Fruit fly (Drosophila melanogaster) whole organism, embryonic: ENCODE data around the gene CG43999.

ENCODE experiments used
- ATbp ChIP-seq: fragments of 200-800 bp; sonication (Bioruptor generic); optimal IDR thresholded peaks from 2 replicates; lab custom pipeline; 2017; ENCODE audit warnings: missing biosample characterization, mild to moderate bottlenecking, missing genetic modification characterization, missing genetic modification reagents
- Awh ChIP-seq: fragments of 200-800 bp; sonication (Bioruptor generic); IDR thresholded peaks from 2 replicates; pipeline ENCODE4, ENCODE4 v1.3.6; 2022; ENCODE audit warnings: missing biosample characterization, missing genetic modification characterization
- B-H2 ChIP-seq: fragments of 200-800 bp; sonication (Bioruptor generic); optimal IDR thresholded peaks from 2 replicates; lab custom pipeline; 2018; ENCODE audit warnings: missing biosample characterization, mild to moderate bottlenecking, missing genetic modification characterization
- Bgb ChIP-seq: fragments of 200-800 bp; sonication (Bioruptor generic); IDR thresholded peaks from 2 replicates; pipeline ENCODE4 v1.3.6; 2022; ENCODE audit warnings: missing biosample characterization, missing genetic modification characterization; ENCODE audit not compliant: partially characterized antibody
- CG10274 ChIP-seq: fragments of 200-800 bp; sonication (Bioruptor generic); optimal IDR thresholded peaks from 3 replicates; lab custom pipeline; 2017; ENCODE audit warnings: missing biosample characterization, mild to moderate bottlenecking, missing genetic modification characterization
- CG10565 ChIP-seq: fragments of 200-800 bp; sonication (Bioruptor generic); optimal IDR thresholded peaks from 3 replicates; lab custom pipeline; 2016; ENCODE audit warnings: missing biosample characterization, mild to moderate bottlenecking, missing genetic modification characterization
- CG11696 ChIP-seq: fragments of 200-800 bp; sonication (Bioruptor generic); IDR thresholded peaks from 2 replicates; pipeline ENCODE4 v1.3.6; 2022; ENCODE audit warnings: missing biosample characterization, missing genetic modification characterization
- CG12391 ChIP-seq: fragments of 200-800 bp; sonication (Bioruptor generic); optimal IDR thresholded peaks from 3 replicates; lab custom pipeline; 2018; ENCODE audit warnings: missing biosample characterization, mild to moderate bottlenecking, missing genetic modification characterization, moderate library complexity
- CG13123 ChIP-seq: fragments of 200-800 bp; sonication (Bioruptor generic); optimal IDR thresholded peaks from 2 replicates; lab custom pipeline; 2016; ENCODE audit warnings: missing biosample characterization, missing genetic modification characterization
- CG14710 ChIP-seq: fragments of 200-800 bp; sonication (Bioruptor generic); optimal IDR thresholded peaks from 3 replicates; lab custom pipeline; 2019; ENCODE audit warnings: missing biosample characterization, mild to moderate bottlenecking, missing genetic modification characterization, moderate library complexity
- CG15696 ChIP-seq: fragments of 200-800 bp; sonication (Bioruptor generic); optimal IDR thresholded peaks from 2 replicates; lab custom pipeline; 2019; ENCODE audit warnings: missing biosample characterization, mild to moderate bottlenecking, missing genetic modification characterization, moderate library complexity
- CG1602 ChIP-seq: fragments of 200-800 bp; sonication (Bioruptor generic); optimal IDR thresholded peaks from 3 replicates; lab custom pipeline; 2016; ENCODE audit warnings: missing biosample characterization, missing genetic modification characterization
- CG1647 ChIP-seq: fragments of 200-800 bp; sonication (Bioruptor generic); optimal IDR thresholded peaks from 3 replicates; lab custom pipeline; 2016; ENCODE audit warnings: missing biosample characterization, missing genetic modification characterization
- CG18011 ChIP-seq: fragments of 200-800 bp; sonication (Bioruptor generic); optimal IDR thresholded peaks from 2 replicates; lab custom pipeline; 2017; ENCODE audit warnings: missing biosample characterization, missing genetic modification characterization, mild to moderate bottlenecking, moderate library complexity, missing genotype
- CG2116 ChIP-seq: fragments of 200-800 bp; sonication (Bioruptor generic); optimal IDR thresholded peaks from 3 replicates; lab custom pipeline; 2018; ENCODE audit warnings: missing biosample characterization, mild to moderate bottlenecking, missing genetic modification characterization
- CG2678 ChIP-seq: fragments of 200-800 bp; sonication (Bioruptor generic); optimal IDR thresholded peaks from 3 replicates; lab custom pipeline; 2019; ENCODE audit warnings: missing biosample characterization, mild to moderate bottlenecking, missing genetic modification characterization, moderate library complexity
- CG31365 ChIP-seq: fragments of 200-800 bp; sonication (Bioruptor generic); optimal IDR thresholded peaks from 2 replicates; lab custom pipeline; 2018; ENCODE audit warnings: missing biosample characterization, mild to moderate bottlenecking, missing genetic modification characterization
- CG3163 ChIP-seq: fragments of 200-800 bp; sonication (Bioruptor generic); optimal IDR thresholded peaks from 3 replicates; lab custom pipeline; 2016; ENCODE audit warnings: missing biosample characterization, missing genetic modification characterization
- CG4282 ChIP-seq: fragments of 200-800 bp; sonication (Bioruptor generic); optimal IDR thresholded peaks from 2 replicates; lab custom pipeline; 2016; ENCODE audit warnings: missing biosample characterization, missing genetic modification characterization
- CG4707 ChIP-seq: fragments of 200-800 bp; sonication (Bioruptor generic); optimal IDR thresholded peaks from 2 replicates; lab custom pipeline; 2018; ENCODE audit warnings: missing biosample characterization, mild to moderate bottlenecking, missing genetic modification characterization, moderate library complexity
- CG8281 ChIP-seq: fragments of 200-800 bp; sonication (Bioruptor generic); optimal IDR thresholded peaks from 2 replicates; lab custom pipeline; 2018; ENCODE audit warnings: missing biosample characterization, mild to moderate bottlenecking, missing genetic modification characterization, moderate library complexity
- CG9215 ChIP-seq: fragments of 200-800 bp; sonication (Bioruptor generic); IDR thresholded peaks from 2 replicates; pipeline ENCODE4 v1.3.6; 2022; ENCODE audit warnings: missing biosample characterization, missing genetic modification characterization
- CkIIα-i1 ChIP-seq: fragments of 200-800 bp; sonication (Bioruptor generic); IDR thresholded peaks from 2 replicates; pipeline ENCODE4 v1.3.6; 2022; ENCODE audit warnings: missing biosample characterization, missing genetic modification characterization
- Dbx ChIP-seq: fragments of 200-800 bp; sonication (Bioruptor generic); IDR thresholded peaks from 3 replicates; pipeline ENCODE4 v1.3.6; 2022; ENCODE audit warnings: missing biosample characterization, missing genetic modification characterization
- E2f2 ChIP-seq: fragments of 200-800 bp; sonication (Bioruptor generic); IDR thresholded peaks from 2 replicates; pipeline ENCODE4 v1.3.6; 2022; ENCODE audit warnings: missing biosample characterization, missing genetic modification characterization
- ERR ChIP-seq: fragments of 200-800 bp; sonication (Bioruptor generic); optimal IDR thresholded peaks from 2 replicates; lab custom pipeline; 2016; ENCODE audit warnings: missing biosample characterization, missing genetic modification characterization
- Elba2 ChIP-seq: fragments of 200-800 bp; sonication (Bioruptor generic); optimal IDR thresholded peaks from 3 replicates; lab custom pipeline; 2016; ENCODE audit warnings: missing biosample characterization, missing genetic modification characterization
- H15 ChIP-seq: fragments of 200-800 bp; sonication (Bioruptor generic); IDR thresholded peaks from 3 replicates; pipeline ENCODE4 v1.3.6; 2022; ENCODE audit warnings: missing biosample characterization, missing genetic modification characterization
- MESR4 ChIP-seq: fragments of 200-800 bp; sonication (Bioruptor generic); optimal IDR thresholded peaks from 2 replicates; lab custom pipeline; 2018; ENCODE audit warnings: missing biosample characterization, mild to moderate bottlenecking, missing genetic modification characterization, moderate library complexity
- NC2β ChIP-seq: fragments of 200-800 bp; sonication (Bioruptor generic); optimal IDR thresholded peaks from 2 replicates; lab custom pipeline; 2016; ENCODE audit warnings: missing biosample characterization, missing genetic modification characterization
- NFAT ChIP-seq: fragments of 200-800 bp; sonication (Bioruptor generic); IDR thresholded peaks from 2 replicates; pipeline ENCODE4 v1.3.6; 2022; ENCODE audit warnings: missing biosample characterization, missing genetic modification characterization
- NfI ChIP-seq: fragments of 200-800 bp; sonication (Bioruptor generic); optimal IDR thresholded peaks from 3 replicates; lab custom pipeline; 2018; ENCODE audit warnings: missing biosample characterization, mild to moderate bottlenecking, missing genetic modification characterization, moderate library complexity
- Pdp1 ChIP-seq, 2 experiments: fragments of 200-800 bp; sonication (Bioruptor generic); optimal IDR thresholded peaks; 3 replicates each; lab custom pipeline; 2016; ENCODE audit warnings: missing biosample characterization in 2 of 2, missing genetic modification characterization in 2 of 2, mild to moderate bottlenecking in 1 of 2, moderate library complexity in 1 of 2
- Tbp ChIP-seq: fragments of >200 bp; optimal IDR thresholded peaks from 2 replicates; lab custom pipeline; 2018; ENCODE audit warnings: missing biosample characterization, missing genetic modification characterization
- abd-A ChIP-seq: fragments of 200-800 bp; sonication (Bioruptor generic); optimal IDR thresholded peaks from 3 replicates; lab custom pipeline; 2019; ENCODE audit warnings: missing biosample characterization, mild to moderate bottlenecking, missing genetic modification characterization, moderate library complexity
- ac ChIP-seq: fragments of 200-800 bp; sonication (Bioruptor generic); optimal IDR thresholded peaks from 3 replicates; lab custom pipeline; 2017; ENCODE audit warnings: missing biosample characterization, mild to moderate bottlenecking, missing genetic modification characterization
- croc ChIP-seq: fragments of 200-800 bp; sonication (Bioruptor generic); conservative IDR thresholded peaks from 3 replicates; pipeline ENCODE4 v1.3.6; 2022; ENCODE audit warnings: missing biosample characterization, missing genetic modification characterization
- crol ChIP-seq: fragments of 200-800 bp; sonication (Bioruptor generic); IDR thresholded peaks from 2 replicates; pipeline ENCODE4 v1.3.6; 2022; ENCODE audit warnings: missing biosample characterization, missing genetic modification characterization
- dm ChIP-seq: fragments of 200-800 bp; sonication (Bioruptor generic); optimal IDR thresholded peaks from 3 replicates; lab custom pipeline; 2016; ENCODE audit warnings: missing biosample characterization, missing genetic modification characterization
- gsb ChIP-seq: fragments of 200-800 bp; sonication (Bioruptor generic); IDR thresholded peaks from 2 replicates; pipeline ENCODE4 v1.3.6; 2022; ENCODE audit warnings: missing biosample characterization, missing genetic modification characterization
- inv ChIP-seq: fragments of 200-800 bp; sonication (Bioruptor generic); IDR thresholded peaks from 2 replicates; pipeline ENCODE4 v1.3.6; 2022; ENCODE audit warnings: missing biosample characterization, missing genetic modification characterization; ENCODE audit not compliant: partially characterized antibody
- lola ChIP-seq, 3 experiments: fragments of >200 bp in 2 of 3; fragments of 200-800 bp in 1 of 3; sonication (Bioruptor generic) in 1 of 3; optimal IDR thresholded peaks; 2 replicates each; lab custom pipeline; 2017 to 2019; ENCODE audit warnings: missing biosample characterization in 3 of 3, missing genetic modification characterization in 3 of 3, mild to moderate bottlenecking in 1 of 3, moderate library complexity in 1 of 3
- mam ChIP-seq: fragments of 200-800 bp; sonication (Bioruptor generic); optimal IDR thresholded peaks from 3 replicates; lab custom pipeline; 2016; ENCODE audit warnings: missing biosample characterization, missing genetic modification characterization
- nau ChIP-seq: fragments of 200-800 bp; sonication (Bioruptor generic); optimal IDR thresholded peaks from 3 replicates; lab custom pipeline; 2017; ENCODE audit warnings: missing biosample characterization, mild to moderate bottlenecking, missing genetic modification characterization, missing genetic modification reagents
- pita ChIP-seq: fragments of 200-800 bp; sonication (Bioruptor generic); optimal IDR thresholded peaks from 2 replicates; lab custom pipeline; 2017; ENCODE audit warnings: missing biosample characterization, mild to moderate bottlenecking, missing genetic modification characterization
- pum ChIP-seq: fragments of 200-800 bp; sonication (Bioruptor generic); optimal IDR thresholded peaks from 2 replicates; lab custom pipeline; 2016; ENCODE audit warnings: missing biosample characterization, missing genetic modification characterization
- salm ChIP-seq: fragments of 200-800 bp; sonication (Bioruptor generic); optimal IDR thresholded peaks from 2 replicates; lab custom pipeline; 2018; ENCODE audit warnings: missing biosample characterization, mild to moderate bottlenecking, missing genetic modification characterization
- sisA ChIP-seq: fragments of 200-800 bp; sonication (Bioruptor generic); IDR thresholded peaks from 2 replicates; pipeline ENCODE4 v1.3.6; 2022; ENCODE audit warnings: missing biosample characterization, missing genetic modification characterization
- tgo ChIP-seq: fragments of 200-800 bp; sonication (Bioruptor generic); IDR thresholded peaks from 3 replicates; pipeline ENCODE4 v1.3.6; 2022; ENCODE audit warnings: missing biosample characterization, missing genetic modification characterization
- tin ChIP-seq: fragments of 200-800 bp; sonication (Bioruptor generic); optimal IDR thresholded peaks from 3 replicates; lab custom pipeline; 2016; ENCODE audit warnings: missing biosample characterization, missing genetic modification characterization
- wek ChIP-seq: fragments of 200-800 bp; sonication (Bioruptor generic); optimal IDR thresholded peaks from 3 replicates; lab custom pipeline; 2018; ENCODE audit warnings: missing biosample characterization, mild to moderate bottlenecking, missing genetic modification characterization, moderate library complexity

The CG43999 gene

dm6 chr3R:23927429-23927828 is 1.4 kb downstream of the CG43999 start, which contains the start of gene CG13601:
Gene CG13601 (minus strand): TSS chr3R:23927634.
- TF ChIP-seq H15 (GFP tag; lab: Robert Waterston, UW) = no peak
- peak; percentile 21 for TF ChIP-seq CG1647 (GFP tag; lab: Kevin White, UChicago)
- no peak for TF ChIP-seq wek (GFP tag; lab: Kevin White, UChicago)
- no peak for TF ChIP-seq gsb
- TF ChIP-seq CG14710 (tag; lab: Kevin White, UChicago) = peak; percentile 37
- peak; percentile 56; the same call in 1 of the 2 replicates for TF ChIP-seq NFAT
- TF ChIP-seq CG10274 (GFP tag; lab: Kevin White, UChicago) = no peak
- TF ChIP-seq Pdp1 (GFP tag; optimal IDR thresholded peaks at IDR 0.05; lab: Kevin White, UChicago) = peak in 1 of 2 experiments; percentile 82
- no peak for TF ChIP-seq B-H2 (GFP tag; lab: Kevin White, UChicago)
- TF ChIP-seq crol (GFP tag; lab: Robert Waterston, UW) = no peak
- TF ChIP-seq salm (tag; lab: Kevin White, UChicago) = no peak
- TF ChIP-seq ac (GFP tag; lab: Kevin White, UChicago) = no peak
- peak; percentile 79 for TF ChIP-seq Bgb (GFP tag; lab: Robert Waterston, UW)
- no peak for TF ChIP-seq croc (GFP tag; lab: Robert Waterston, UW)
- no peak for TF ChIP-seq NC2β (GFP tag; lab: Kevin White, UChicago)
- no peak for TF ChIP-seq CG13123 (GFP tag; lab: Kevin White, UChicago)
- peak; percentile 81 for TF ChIP-seq MESR4 (GFP tag; lab: Kevin White, UChicago)
- TF ChIP-seq CG4282 (GFP tag; lab: Kevin White, UChicago) = no peak
- no peak for TF ChIP-seq dm (GFP tag; lab: Kevin White, UChicago)
- TF ChIP-seq mam (GFP tag; lab: Kevin White, UChicago) = peak; percentile 29
- peak; percentile 43 for TF ChIP-seq E2f2 (GFP tag; lab: Robert Waterston, UW)
- TF ChIP-seq Elba2 (GFP tag; lab: Kevin White, UChicago) = no peak
- no peak for TF ChIP-seq CG2678 (tag; lab: Kevin White, UChicago)
- TF ChIP-seq Dbx (GFP tag; lab: Robert Waterston, UW) = 0 out of 3 replicates have a peak, but pooled peaks have one; percentile 22
- no peak for TF ChIP-seq CG18011 (GFP tag; lab: Kevin White, UChicago)
- TF ChIP-seq tgo = no peak
- no peak for TF ChIP-seq CG11696 (GFP tag; lab: Robert Waterston, UW)
- TF ChIP-seq nau (GFP tag; lab: Kevin White, UChicago) = no peak
- TF ChIP-seq pum (GFP tag; lab: Kevin White, UChicago) = no peak
- TF ChIP-seq CG15696 (tag; lab: Kevin White, UChicago) = no peak
- no peak for TF ChIP-seq ERR (GFP tag; lab: Kevin White, UChicago)
- TF ChIP-seq inv = peak; percentile 72
- no peak for TF ChIP-seq sisA (GFP tag; lab: Robert Waterston, UW)
- peak in 1 of 3 experiments; percentile 6 for TF ChIP-seq lola (GFP tag; optimal IDR thresholded peaks at IDR 0.05; lab: Kevin White, UChicago)
- peak; percentile 49 for TF ChIP-seq CG12391 (tag; lab: Kevin White, UChicago)
- TF ChIP-seq pita = no peak
- TF ChIP-seq tin (GFP tag; lab: Kevin White, UChicago) = no peak
- TF ChIP-seq CkIIα-i1 = no peak
- no peak for TF ChIP-seq Awh (GFP tag; lab: Robert Waterston, UW)
- TF ChIP-seq ATbp (GFP tag; lab: Kevin White, UChicago) = no peak
- TF ChIP-seq CG4707 (GFP tag; lab: Kevin White, UChicago) = no peak
- peak; percentile 36 for TF ChIP-seq NfI (GFP tag; lab: Kevin White, UChicago)
- TF ChIP-seq CG10565 (GFP tag; lab: Kevin White, UChicago) = no peak
- no peak for TF ChIP-seq CG1602 (GFP tag; lab: Kevin White, UChicago)
- TF ChIP-seq CG2116 (GFP tag; lab: Kevin White, UChicago) = peak; percentile 25
- TF ChIP-seq CG8281 (tag; lab: Kevin White, UChicago) = no peak
- no peak for TF ChIP-seq CG3163 (GFP tag; lab: Kevin White, UChicago)
- no peak for TF ChIP-seq Tbp
- TF ChIP-seq CG31365 (tag; lab: Kevin White, UChicago) = no peak
- TF ChIP-seq CG9215 = no peak
- TF ChIP-seq abd-A (tag; lab: Kevin White, UChicago) = no peak
